Worm (Caenorhabditis elegans) whole organism, L2 larva: Measurements from ENCODE around the gene sru-1.

Experiments used
- C34F6.9 ChIP-seq: fragments of 150-350 bp; optimal IDR thresholded peaks from 2 replicates; lab custom pipeline; 2014; ENCODE audit warnings: missing biosample characterization, missing genetic modification characterization
- F13H6.1 ChIP-seq: sonication (generic microtip); optimal IDR thresholded peaks from 2 replicates; lab custom pipeline; 2016; ENCODE audit warnings: missing genetic modification characterization, missing compliant biosample characterization
- R02D3.7 ChIP-seq: fragments of 150-350 bp; optimal IDR thresholded peaks from 2 replicates; lab custom pipeline; 2014; ENCODE audit warnings: missing biosample characterization, missing genetic modification characterization
- Y55F3AM.14 ChIP-seq: fragments of 200-800 bp; sonication (Bioruptor generic); optimal IDR thresholded peaks from 2 replicates; lab custom pipeline; 2018; ENCODE audit warnings: mild to moderate bottlenecking, missing genetic modification characterization, missing compliant biosample characterization
- ZK546.5 ChIP-seq: sonication (generic microtip); optimal IDR thresholded peaks from 2 replicates; lab custom pipeline; 2017; ENCODE audit warnings: missing biosample characterization, missing genetic modification characterization
- alr-1 ChIP-seq: fragments of 150-350 bp; optimal IDR thresholded peaks from 2 replicates; lab custom pipeline; 2014; ENCODE audit warnings: missing biosample characterization, missing genetic modification characterization
- aly-2 ChIP-seq: fragments of 150-350 bp; optimal IDR thresholded peaks from 2 replicates; lab custom pipeline; 2014; ENCODE audit warnings: missing biosample characterization, missing genetic modification characterization
- ama-1 ChIP-seq: fragments of 150-350 bp; optimal IDR thresholded peaks from 2 replicates; lab custom pipeline; 2018; ENCODE audit warnings: inconsistent platforms
- blmp-1 ChIP-seq: sonication (generic microtip); optimal IDR thresholded peaks from 2 replicates; lab custom pipeline; 2017; ENCODE audit warnings: missing genetic modification characterization, mild to moderate bottlenecking, missing compliant biosample characterization, antibody characterized with exemption, moderate library complexity; ENCODE audit not compliant: insufficient read depth
- ceh-16 ChIP-seq: fragments of 150-350 bp; optimal IDR thresholded peaks from 2 replicates; lab custom pipeline; 2014; ENCODE audit warnings: missing biosample characterization, missing genetic modification characterization
- ceh-82 ChIP-seq: fragments of 150-350 bp; optimal IDR thresholded peaks from 2 replicates; lab custom pipeline; 2014; ENCODE audit warnings: missing biosample characterization, missing genetic modification characterization
- crh-2 ChIP-seq: sonication (generic microtip); optimal IDR thresholded peaks from 2 replicates; lab custom pipeline; 2017; ENCODE audit warnings: missing biosample characterization, missing genetic modification characterization
- dmd-4 ChIP-seq: sonication (generic microtip); optimal IDR thresholded peaks from 2 replicates; lab custom pipeline; 2017; ENCODE audit warnings: missing biosample characterization, missing genetic modification characterization
- egl-27 ChIP-seq: sonication (generic microtip); optimal IDR thresholded peaks from 3 replicates; lab custom pipeline; 2017; ENCODE audit warnings: missing biosample characterization, missing genetic modification reagents, missing genetic modification characterization
- elt-1 ChIP-seq: fragments of 150-350 bp; optimal IDR thresholded peaks from 2 replicates; lab custom pipeline; 2014; ENCODE audit warnings: missing biosample characterization, missing genetic modification characterization
- elt-3 ChIP-seq: sonication (generic microtip); optimal IDR thresholded peaks from 2 replicates; lab custom pipeline; 2017; ENCODE audit warnings: missing biosample characterization, missing genetic modification characterization
- fos-1 ChIP-seq: fragments of 150-350 bp; optimal IDR thresholded peaks from 2 replicates; lab custom pipeline; 2014; ENCODE audit warnings: missing biosample characterization, missing genetic modification characterization
- gmeb-1 ChIP-seq: fragments of 150-350 bp; optimal IDR thresholded peaks from 2 replicates; lab custom pipeline; 2014; ENCODE audit warnings: missing biosample characterization, missing genetic modification characterization
- lin-11 ChIP-seq: fragments of 150-350 bp; sonication (generic microtip); optimal IDR thresholded peaks from 2 replicates; lab custom pipeline; 2014; ENCODE audit warnings: missing biosample characterization, missing genetic modification characterization, inconsistent platforms, mixed read lengths
- lin-13 ChIP-seq: fragments of 150-350 bp; optimal IDR thresholded peaks from 2 replicates; lab custom pipeline; 2014; ENCODE audit warnings: missing biosample characterization, missing genetic modification reagents, missing genetic modification characterization
- lin-39 ChIP-seq: fragments of 150-350 bp; optimal IDR thresholded peaks from 2 replicates; lab custom pipeline; 2014; ENCODE audit warnings: missing biosample characterization, missing genetic modification reagents, missing genetic modification characterization
- lsy-2 ChIP-seq, 2 experiments: fragments of 150-350 bp in 1 of 2; sonication (generic microtip) in 1 of 2; optimal IDR thresholded peaks; 2 replicates each; lab custom pipeline; 2014 to 2017; ENCODE audit warnings: missing biosample characterization in 2 of 2, missing genetic modification characterization in 2 of 2
- mab-5 ChIP-seq: fragments of 150-350 bp; optimal IDR thresholded peaks from 2 replicates; lab custom pipeline; 2014; ENCODE audit warnings: missing biosample characterization, missing genetic modification characterization
- mbf-1 ChIP-seq: sonication (generic microtip); optimal IDR thresholded peaks from 2 replicates; lab custom pipeline; 2017; ENCODE audit warnings: missing biosample characterization, missing genetic modification characterization
- mdl-1 ChIP-seq, 2 experiments: fragments of 150-350 bp in 1 of 2; sonication (generic microtip) in 1 of 2; optimal IDR thresholded peaks; 2 replicates each; lab custom pipeline; 2017; ENCODE audit warnings: missing biosample characterization in 2 of 2, missing genetic modification characterization in 2 of 2
- nhr-10 ChIP-seq: sonication (generic microtip); optimal IDR thresholded peaks from 2 replicates; lab custom pipeline; 2017; ENCODE audit warnings: missing biosample characterization, missing genetic modification characterization
- nhr-11 ChIP-seq: fragments of 150-350 bp; optimal IDR thresholded peaks from 2 replicates; lab custom pipeline; 2014; ENCODE audit warnings: missing biosample characterization, missing genetic modification characterization
- nhr-12 ChIP-seq: fragments of 150-350 bp; optimal IDR thresholded peaks from 2 replicates; lab custom pipeline; 2014; ENCODE audit warnings: missing biosample characterization, missing genetic modification characterization
- nhr-129 ChIP-seq: fragments of 150-350 bp; optimal IDR thresholded peaks from 2 replicates; lab custom pipeline; 2014; ENCODE audit warnings: missing biosample characterization, missing genetic modification characterization
- nhr-21 ChIP-seq: fragments of 150-350 bp; optimal IDR thresholded peaks from 2 replicates; lab custom pipeline; 2014; ENCODE audit warnings: missing biosample characterization, missing genetic modification characterization
- nhr-23 ChIP-seq: fragments of 150-350 bp; optimal IDR thresholded peaks from 2 replicates; lab custom pipeline; 2014; ENCODE audit warnings: missing biosample characterization, missing genetic modification reagents, missing genetic modification characterization
- nhr-237 ChIP-seq: fragments of 150-350 bp; optimal IDR thresholded peaks from 2 replicates; lab custom pipeline; 2014; ENCODE audit warnings: missing biosample characterization, missing genetic modification characterization
- nhr-25 ChIP-seq: fragments of 150-350 bp; sonication (generic microtip); optimal IDR thresholded peaks from 3 replicates; lab custom pipeline; 2014; ENCODE audit warnings: missing biosample characterization, missing genetic modification characterization
- nhr-6 ChIP-seq: fragments of 150-350 bp; optimal IDR thresholded peaks from 2 replicates; lab custom pipeline; 2014; ENCODE audit warnings: missing biosample characterization, missing genetic modification characterization
- nhr-77 ChIP-seq: fragments of 150-350 bp; optimal IDR thresholded peaks from 2 replicates; lab custom pipeline; 2014; ENCODE audit warnings: missing biosample characterization, missing genetic modification characterization
- peb-1 ChIP-seq: fragments of 150-350 bp; optimal IDR thresholded peaks from 2 replicates; lab custom pipeline; 2014; ENCODE audit warnings: missing biosample characterization, missing genetic modification characterization
- sem-4 ChIP-seq: fragments of 150-350 bp; optimal IDR thresholded peaks from 2 replicates; lab custom pipeline; 2014; ENCODE audit warnings: missing biosample characterization, missing genetic modification reagents, missing genetic modification characterization
- skn-1 ChIP-seq: sonication (generic microtip); optimal IDR thresholded peaks from 2 replicates; lab custom pipeline; 2017; ENCODE audit warnings: missing biosample characterization, missing genetic modification characterization
- sma-3 ChIP-seq: sonication (generic microtip); optimal IDR thresholded peaks from 2 replicates; lab custom pipeline; 2016; ENCODE audit warnings: missing genetic modification reagents, missing genetic modification characterization, missing compliant biosample characterization
- sma-9 ChIP-seq, 2 experiments: fragments of 150-350 bp in 1 of 2; sonication (generic microtip) in 1 of 2; optimal IDR thresholded peaks; 2 replicates each; lab custom pipeline; 2014 to 2016; ENCODE audit warnings: missing genetic modification characterization in 2 of 2, mild to moderate bottlenecking in 1 of 2, missing biosample characterization in 1 of 2, missing compliant biosample characterization in 1 of 2, missing genetic modification reagents in 1 of 2, moderate library complexity in 1 of 2
- snpc-4 ChIP-seq: fragments of 150-350 bp; optimal IDR thresholded peaks from 2 replicates; lab custom pipeline; 2014; ENCODE audit warnings: missing biosample characterization, missing genetic modification characterization
- unc-39 ChIP-seq: fragments of 150-350 bp; optimal IDR thresholded peaks from 2 replicates; lab custom pipeline; 2014; ENCODE audit warnings: missing biosample characterization, missing genetic modification characterization
- unc-55 ChIP-seq: fragments of 150-350 bp; sonication (generic microtip); optimal IDR thresholded peaks from 3 replicates; lab custom pipeline; 2014; ENCODE audit warnings: missing biosample characterization, missing genetic modification reagents, missing genetic modification characterization
- unc-62 ChIP-seq: fragments of 150-350 bp; optimal IDR thresholded peaks from 2 replicates; lab custom pipeline; 2014; ENCODE audit warnings: missing biosample characterization, missing genetic modification reagents, missing genetic modification characterization
- zag-1 ChIP-seq: fragments of 150-350 bp; optimal IDR thresholded peaks from 2 replicates; lab custom pipeline; 2014; ENCODE audit warnings: missing biosample characterization, missing genetic modification characterization
- ztf-1 ChIP-seq: fragments of 200-800 bp; sonication (Bioruptor generic); conservative IDR thresholded peaks from 2 replicates; pipeline ENCODE4 v1.3.6; 2022; ENCODE audit warnings: missing genetic modification characterization, missing compliant biosample characterization
- ztf-11 ChIP-seq: sonication (generic microtip); optimal IDR thresholded peaks from 2 replicates; lab custom pipeline; 2017; ENCODE audit warnings: missing biosample characterization, missing genetic modification characterization
- ztf-4 ChIP-seq: fragments of 150-350 bp; optimal IDR thresholded peaks from 2 replicates; lab custom pipeline; 2014; ENCODE audit warnings: missing biosample characterization, missing genetic modification characterization

sru-1 gene

ce11 chrIV:9441391-9441790, 47.0 kb upstream of the sru-1 start:
- TF ChIP-seq peb-1 (tag; lab: Kevin White, UChicago) (no peak), sma-9 (GFP tag; optimal IDR thresholded peaks at IDR 0.05; lab: Kevin White, UChicago) (peak; percentile 12), sma-9 (tag; optimal IDR thresholded peaks at IDR 0.05; lab: Kevin White, UChicago) (no peak), blmp-1 (tag; lab: Kevin White, UChicago) (peak; percentile 41), crh-2 (tag; lab: Kevin White, UChicago) (peak; percentile 8)

DNA sequence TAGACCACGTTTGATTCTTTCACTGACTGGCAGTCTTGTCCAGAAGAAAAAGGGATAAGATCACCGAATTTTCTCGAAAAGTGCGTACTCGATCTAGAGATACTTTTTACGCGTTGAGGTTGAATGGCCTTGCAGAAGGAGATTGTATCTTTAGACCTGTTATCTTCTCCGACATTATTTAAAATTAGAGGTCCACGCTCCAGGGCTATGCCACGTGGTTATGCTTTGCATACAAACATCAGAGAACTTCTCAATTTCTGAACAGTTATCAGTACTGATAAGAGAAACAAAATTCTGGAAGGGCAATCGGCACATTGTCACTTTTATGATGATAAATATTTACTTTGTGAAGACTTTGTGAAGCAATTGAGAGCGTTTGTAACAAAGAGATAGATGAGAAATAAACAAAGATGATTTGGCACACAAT, 46.3 kb upstream of the sru-1 start:
- TF ChIP-seq sma-9 (GFP tag; optimal IDR thresholded peaks at IDR 0.05; lab: Kevin White, UChicago) (peak; percentile 94), sma-9 (tag; optimal IDR thresholded peaks at IDR 0.05; lab: Kevin White, UChicago) (no peak), nhr-25 (tag; lab: Kevin White, UChicago) (peak; percentile 17), unc-55 (GFP tag; lab: Kevin White, UChicago) (no peak), nhr-23 (tag; lab: Kevin White, UChicago) (no peak), skn-1 (peak; percentile 74), C34F6.9 (tag; lab: Kevin White, UChicago) (no peak), mdl-1 (tag; optimal IDR thresholded peaks at IDR 0.05; lab: Kevin White, UChicago) (peak; percentile 72 to 87), mbf-1 (no peak), ztf-11 (no peak), elt-1 (peak; percentile 64), nhr-129 (tag; lab: Kevin White, UChicago) (peak; percentile 65), unc-39 (no peak), lsy-2 (tag; optimal IDR thresholded peaks at IDR 0.05; lab: Kevin White, UChicago) (peak in 1 of 2 experiments; percentile 56), ztf-1 (no peak), aly-2 (tag; lab: Kevin White, UChicago) (no peak), zag-1 (tag; lab: Kevin White, UChicago) (no peak), egl-27 (tag; lab: Kevin White, UChicago) (peak; percentile 11), mab-5 (tag; lab: Kevin White, UChicago) (no peak), nhr-12 (tag; lab: Kevin White, UChicago) (no peak), lin-39 (tag; lab: Kevin White, UChicago) (no peak), unc-62 (no peak), lin-11 (no peak), ceh-82 (tag; lab: Kevin White, UChicago) (no peak), nhr-11 (no peak), Y55F3AM.14 (GFP tag; lab: Kevin White, UChicago) (no peak), R02D3.7 (tag; lab: Kevin White, UChicago) (no peak), ceh-16 (peak; percentile 82), nhr-6 (tag; lab: Kevin White, UChicago) (peak; percentile 82), nhr-21 (tag; lab: Kevin White, UChicago) (peak; percentile 88), sem-4 (tag; lab: Kevin White, UChicago) (peak; percentile 62), blmp-1 (tag; lab: Kevin White, UChicago) (peak; percentile 61), peb-1 (tag; lab: Kevin White, UChicago) (no peak), F13H6.1 (tag; lab: Kevin White, UChicago) (peak; percentile 58), ztf-4 (tag; lab: Kevin White, UChicago) (no peak), nhr-237 (no peak), crh-2 (tag; lab: Kevin White, UChicago) (peak; percentile 97), ama-1 (lab: Kevin White, UChicago) (peak; percentile 35), gmeb-1 (tag; lab: Kevin White, UChicago) (peak; percentile 59), elt-3 (tag; lab: Kevin White, UChicago) (no peak), lin-13 (peak; percentile 41), fos-1 (tag; lab: Kevin White, UChicago) (peak; percentile 39), nhr-10 (tag; lab: Kevin White, UChicago) (peak; percentile 3), ZK546.5 (tag; lab: Kevin White, UChicago) (no peak), dmd-4 (tag; lab: Kevin White, UChicago) (no peak), alr-1 (tag; lab: Kevin White, UChicago) (no peak), nhr-77 (tag; lab: Kevin White, UChicago) (no peak), sma-3 (GFP tag; lab: Kevin White, UChicago) (peak; percentile 89), snpc-4 (tag; lab: Kevin White, UChicago) (no peak)
